Worm (Caenorhabditis elegans): Measurements from ENCODE around the gene M163.5.

Gene M163.5

ce11 chrX:14442321-14442720 lies 31.5 kb upstream of the M163.5 start, which contains the start of gene F23D12.3:
F23D12.3 (plus strand) TSS chrX:14442621.
- no peak for TF ChIP-seq ceh-39 (tag; optimal IDR thresholded peaks at IDR 0.05)
- no peak for TF ChIP-seq zip-8 (tag; optimal IDR thresholded peaks at IDR 0.05)

DNA sequence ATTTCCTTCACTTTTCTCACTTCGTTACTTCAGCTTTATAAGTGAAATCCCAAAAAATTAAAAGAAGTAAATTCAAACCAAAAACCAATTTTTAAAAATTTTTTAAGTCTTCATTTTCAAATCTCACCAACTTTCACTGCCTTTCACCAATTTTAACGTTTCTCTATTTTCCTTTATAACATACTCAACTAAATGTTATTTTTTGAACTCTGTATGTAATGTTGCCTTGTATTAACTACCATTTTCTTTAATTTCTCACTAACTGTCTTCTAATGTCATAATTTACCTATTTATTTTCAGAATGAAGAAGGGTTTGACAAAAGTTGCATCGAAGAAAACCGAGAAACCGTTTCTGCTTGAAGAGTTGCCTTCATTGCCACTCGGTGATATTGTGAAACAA lies 29.1 kb upstream of the M163.5 start, which contains the start of gene F23D12.4:
Gene F23D12.4, plus strand, starts transcription at position 301 of the 400 bp plus-strand sequence.
- no peak for TF ChIP-seq nhr-2 (tag; optimal IDR thresholded peaks at IDR 0.05)
- TF ChIP-seq unc-62 (GFP tag; optimal IDR thresholded peaks at IDR 0.05): no peak
- TF ChIP-seq sem-2 (GFP tag; optimal IDR thresholded peaks at IDR 0.05): no peak
- no peak for TF ChIP-seq nhr-237 (tag; optimal IDR thresholded peaks at IDR 0.05)
- no peak for TF ChIP-seq unc-120 (tag; optimal IDR thresholded peaks at IDR 0.05; ENCODE audit: poor library complexity, severe bottlenecking)
- TF ChIP-seq ham-2 (GFP tag; optimal IDR thresholded peaks at IDR 0.05): no peak
- no peak for TF ChIP-seq pha-4 (tag; optimal IDR thresholded peaks at IDR 0.05)
- TF ChIP-seq nhr-28 (tag; optimal IDR thresholded peaks at IDR 0.05): no peak
- TF ChIP-seq cnd-1 (tag; optimal IDR thresholded peaks at IDR 0.05): no peak

DNA sequence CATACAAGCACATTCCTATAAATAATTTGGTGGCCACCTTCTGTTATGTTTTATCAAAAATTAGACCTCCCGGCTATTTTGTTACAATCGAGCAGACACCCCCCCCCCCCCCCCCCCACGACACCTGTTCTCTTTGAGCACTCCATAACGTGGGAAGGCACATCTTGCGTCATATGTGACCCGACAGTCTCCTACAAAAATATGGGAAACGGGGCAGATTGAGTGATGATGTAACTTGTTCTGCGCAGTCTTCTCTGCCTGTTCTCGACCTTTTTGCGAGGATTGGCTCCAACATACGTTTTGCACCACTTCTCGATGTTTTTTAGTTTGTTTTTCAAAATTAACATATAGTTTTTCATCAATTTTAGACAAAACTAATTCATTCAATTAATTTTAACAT lies 26.3 kb upstream of the M163.5 start:
- no peak for TF ChIP-seq mab-5 (tag; optimal IDR thresholded peaks at IDR 0.05)
- TF ChIP-seq cnd-1 (tag; optimal IDR thresholded peaks at IDR 0.05): peak; percentile 52
- no peak for TF ChIP-seq drap-1 (GFP tag; optimal IDR thresholded peaks at IDR 0.05)
- TF ChIP-seq unc-39 (tag; optimal IDR thresholded peaks at IDR 0.05): no peak
- no peak for TF ChIP-seq blmp-1 (tag; optimal IDR thresholded peaks at IDR 0.05)
- TF ChIP-seq nhr-28 (tag; optimal IDR thresholded peaks at IDR 0.05): no peak
- no peak for TF ChIP-seq mls-2 (tag; optimal IDR thresholded peaks at IDR 0.05)
- TF ChIP-seq zip-8 (tag; optimal IDR thresholded peaks at IDR 0.05): peak; percentile 88
- TF ChIP-seq tbx-8 (GFP tag; optimal IDR thresholded peaks at IDR 0.05): no peak
- peak; percentile 54 for TF ChIP-seq nhr-2 (tag; optimal IDR thresholded peaks at IDR 0.05)
- TF ChIP-seq hlh-1 (tag; optimal IDR thresholded peaks at IDR 0.05): peak; percentile 33

ce11 chrX:14447910-14448309 lies 25.9 kb upstream of the M163.5 start, which contains the start of gene jmjd-3.2:
jmjd-3.2 (plus strand) TSS chrX:14448210.
- no peak for TF ChIP-seq nhr-76 (tag; optimal IDR thresholded peaks at IDR 0.05)
- TF ChIP-seq nhr-12 (tag; optimal IDR thresholded peaks at IDR 0.05): no peak
- TF ChIP-seq ces-1 (GFP tag; optimal IDR thresholded peaks at IDR 0.05): no peak
- no peak for TF ChIP-seq mls-2 (tag; optimal IDR thresholded peaks at IDR 0.05)

- TF ChIP-seq ceh-43 (GFP tag; optimal IDR thresholded peaks at IDR 0.05): no peak
- TF ChIP-seq hlh-1 (tag; optimal IDR thresholded peaks at IDR 0.05): peak; percentile 52
These were observed 20.1 kb upstream of the M163.5 start, which contains the start of gene F23D12.7 for ce11 chrX:14453735-14454134. F23D12.7 (minus strand) TSS chrX:14453835.

ce11 chrX:14455419-14455818 lies 18.4 kb upstream of the M163.5 start, which contains the start of gene Y66C5A.1:
Y66C5A.1 (minus strand) TSS chrX:14455519.
- TF ChIP-seq unc-39 (tag; optimal IDR thresholded peaks at IDR 0.05): no peak
- no peak for TF ChIP-seq elt-1 (tag; optimal IDR thresholded peaks at IDR 0.05; ENCODE audit: borderline replicate concordance, insufficient read depth)

DNA sequence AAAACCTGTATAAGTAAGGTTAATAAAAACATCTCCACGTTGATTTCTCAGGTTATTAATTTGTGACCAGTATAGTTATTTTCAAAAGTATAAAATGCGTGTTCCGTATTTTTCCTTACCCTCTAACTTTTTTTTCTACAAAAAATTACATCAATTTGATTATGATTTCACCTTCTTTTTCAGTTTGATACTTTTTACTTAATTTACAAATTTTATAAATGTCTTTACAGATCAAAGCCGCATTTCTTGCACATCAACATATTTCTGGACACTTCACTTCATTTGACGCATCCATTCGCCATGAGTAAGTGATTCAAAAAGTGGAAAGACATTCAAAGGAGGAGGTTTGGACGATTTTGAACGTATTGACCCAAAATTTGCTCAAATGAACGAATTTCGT lies 13.4 kb upstream of the M163.5 start, which contains the start of gene Y66C5A.2:
Gene Y66C5A.2, plus strand, starts transcription at position 301 of the 400 bp plus-strand sequence.
- no peak for TF ChIP-seq lin-13 (tag; optimal IDR thresholded peaks at IDR 0.05)
- no peak for TF ChIP-seq sptf-1 (tag; optimal IDR thresholded peaks at IDR 0.05)
- TF ChIP-seq sem-2 (GFP tag; optimal IDR thresholded peaks at IDR 0.05): no peak
- TF ChIP-seq pha-4 (tag; optimal IDR thresholded peaks at IDR 0.05): no peak
- no peak for TF ChIP-seq unc-62 (GFP tag; optimal IDR thresholded peaks at IDR 0.05)
- TF ChIP-seq mep-1 (tag; optimal IDR thresholded peaks at IDR 0.05): no peak
- TF ChIP-seq cnd-1 (tag; optimal IDR thresholded peaks at IDR 0.05): no peak
- no peak for TF ChIP-seq hlh-1 (tag; optimal IDR thresholded peaks at IDR 0.05)
- TF ChIP-seq ceh-83 (GFP tag; optimal IDR thresholded peaks at IDR 0.05): no peak
- TF ChIP-seq elt-1 (tag; optimal IDR thresholded peaks at IDR 0.05; ENCODE audit: borderline replicate concordance, insufficient read depth): no peak
- TF ChIP-seq unc-120 (tag; optimal IDR thresholded peaks at IDR 0.05; ENCODE audit: poor library complexity, severe bottlenecking): no peak
- TF ChIP-seq snpc-4 (tag; optimal IDR thresholded peaks at IDR 0.05): no peak
- no peak for TF ChIP-seq flh-1 (GFP tag; optimal IDR thresholded peaks at IDR 0.05)
- no peak for TF ChIP-seq nhr-76 (tag; optimal IDR thresholded peaks at IDR 0.05)
